Fruit fly (Drosophila melanogaster) whole organism, adult: ENCODE measurements around the gene dbo.

Experiments used
- CG11617 ChIP-seq: fragments of 200-800 bp; sonication (Bioruptor generic); optimal IDR thresholded peaks from 2 replicates; lab custom pipeline; 2017; ENCODE audit warnings: mild to moderate bottlenecking, missing biosample characterization, missing genetic modification reagents, missing genetic modification characterization
- CG12768 ChIP-seq: fragments of 200-800 bp; sonication (Bioruptor generic); optimal IDR thresholded peaks from 2 replicates; lab custom pipeline; 2017; ENCODE audit warnings: missing biosample characterization, missing genetic modification characterization, mild to moderate bottlenecking, moderate library complexity, missing genetic modification reagents
- CG14711 ChIP-seq: fragments of 200-800 bp; sonication (Bioruptor generic); optimal IDR thresholded peaks from 2 replicates; lab custom pipeline; 2018; ENCODE audit warnings: missing biosample characterization, mild to moderate bottlenecking, missing genetic modification characterization, moderate library complexity
- CG1620 ChIP-seq: fragments of 200-800 bp; sonication (Bioruptor generic); optimal IDR thresholded peaks from 2 replicates; lab custom pipeline; 2016; ENCODE audit warnings: missing biosample characterization, missing genetic modification characterization
- CG33017 ChIP-seq: fragments of 200-800 bp; sonication (Bioruptor generic); optimal IDR thresholded peaks from 2 replicates; lab custom pipeline; 2018; ENCODE audit warnings: missing biosample characterization, mild to moderate bottlenecking, missing genetic modification characterization, moderate library complexity
- CG5204 ChIP-seq: fragments of 200-800 bp; sonication (Bioruptor generic); optimal IDR thresholded peaks from 2 replicates; lab custom pipeline; 2016; ENCODE audit warnings: missing biosample characterization, missing genetic modification characterization
- CG7045 ChIP-seq: fragments of 200-800 bp; sonication (Bioruptor generic); optimal IDR thresholded peaks from 2 replicates; lab custom pipeline; 2017; ENCODE audit warnings: missing biosample characterization, mild to moderate bottlenecking, missing genetic modification characterization
- CG7101 ChIP-seq: fragments of 200-800 bp; sonication (Bioruptor generic); optimal IDR thresholded peaks from 2 replicates; lab custom pipeline; 2018; ENCODE audit warnings: missing biosample characterization, mild to moderate bottlenecking, missing genetic modification characterization, moderate library complexity
- Clk ChIP-seq: fragments of 200-800 bp; sonication (Bioruptor generic); optimal IDR thresholded peaks from 2 replicates; lab custom pipeline; 2017; ENCODE audit warnings: missing biosample characterization, missing genetic modification characterization
- Crg-1 ChIP-seq: fragments of 200-800 bp; sonication (Bioruptor generic); optimal IDR thresholded peaks from 2 replicates; lab custom pipeline; 2016; ENCODE audit warnings: missing biosample characterization, missing genetic modification characterization
- Hr96 ChIP-seq: fragments of 200-800 bp; sonication (Bioruptor generic); optimal IDR thresholded peaks from 2 replicates; lab custom pipeline; 2016; ENCODE audit warnings: missing biosample characterization, missing genetic modification characterization
- Mnt ChIP-seq: fragments of 200-800 bp; sonication (Bioruptor generic); optimal IDR thresholded peaks from 2 replicates; lab custom pipeline; 2016; ENCODE audit warnings: missing biosample characterization, mild to moderate bottlenecking, missing genetic modification characterization
- bab1 ChIP-seq: fragments of 200-800 bp; sonication (Bioruptor generic); optimal IDR thresholded peaks from 3 replicates; lab custom pipeline; 2019; ENCODE audit warnings: missing biosample characterization, mild to moderate bottlenecking, missing genetic modification characterization, moderate library complexity
- cic ChIP-seq: fragments of 200-800 bp; sonication (Bioruptor generic); optimal IDR thresholded peaks from 2 replicates; lab custom pipeline; 2017; ENCODE audit warnings: missing biosample characterization, mild to moderate bottlenecking, missing genetic modification characterization, moderate library complexity
- cnc ChIP-seq, 2 experiments: fragments of >200 bp; optimal IDR thresholded peaks; 2 replicates each; lab custom pipeline; 2017
- kay ChIP-seq: fragments of 200-800 bp; sonication (Bioruptor generic); peaks from one replicate; lab custom pipeline; 2016; ENCODE audit warnings: missing biosample characterization, missing genetic modification characterization, borderline replicate concordance
- ovo ChIP-seq: fragments of 200-800 bp; sonication (Bioruptor generic); optimal IDR thresholded peaks from 2 replicates; lab custom pipeline; 2016; ENCODE audit warnings: missing biosample characterization, missing genetic modification characterization
- pad ChIP-seq: fragments of 200-800 bp; sonication (Bioruptor generic); optimal IDR thresholded peaks from 3 replicates; lab custom pipeline; 2017; ENCODE audit warnings: missing biosample characterization, missing genetic modification characterization, mild to moderate bottlenecking, moderate library complexity, missing genetic modification reagents
- tj ChIP-seq: fragments of 200-800 bp; sonication (Bioruptor generic); optimal IDR thresholded peaks from 3 replicates; lab custom pipeline; 2017; ENCODE audit warnings: missing biosample characterization, mild to moderate bottlenecking, missing genetic modification characterization, moderate library complexity
- toe ChIP-seq: fragments of 200-800 bp; sonication (Bioruptor generic); optimal IDR thresholded peaks from 2 replicates; lab custom pipeline; 2016; ENCODE audit warnings: missing biosample characterization, missing genetic modification characterization

Gene dbo

DNA sequence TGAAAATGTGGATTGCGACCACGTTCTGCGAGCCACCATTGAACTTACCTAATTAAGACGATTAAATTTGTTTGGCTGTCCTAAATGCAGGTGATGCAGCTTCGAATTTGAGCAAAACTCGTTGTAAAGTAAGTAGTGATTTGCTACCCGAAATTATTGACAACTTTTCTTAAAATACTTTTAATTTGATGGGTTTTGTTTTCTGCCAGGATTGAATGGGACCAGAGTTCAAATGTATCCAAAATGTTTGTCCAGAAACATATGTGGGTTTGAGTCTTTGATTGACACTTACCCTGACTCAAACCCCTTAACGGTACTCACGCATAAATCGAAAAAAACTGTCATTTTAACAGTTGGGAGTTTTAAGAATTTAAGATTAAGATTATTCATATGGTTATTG is 10.5 kb downstream of the dbo start, which contains the start of gene CG15715:
TSS of gene CG15715 (minus strand) at position 274 of the 400 bp plus-strand sequence.
- TF ChIP-seq CG11617 (no peak), CG33017 (tag; lab: Kevin White, UChicago) (no peak), Clk (GFP tag; lab: Kevin White, UChicago) (no peak), CG5204 (no peak), tj (GFP tag; lab: Kevin White, UChicago) (no peak), CG14711 (no peak), toe (GFP tag; lab: Kevin White, UChicago) (no peak), cic (no peak), CG7101 (no peak), pad (GFP tag; lab: Kevin White, UChicago) (no peak), CG12768 (GFP tag; lab: Kevin White, UChicago) (no peak), Hr96 (no peak), Mnt (GFP tag; lab: Kevin White, UChicago) (peak; percentile 42), ovo (GFP tag; lab: Kevin White, UChicago) (peak; percentile 78), kay (GFP tag; lab: Kevin White, UChicago) (no peak), Crg-1 (no peak), CG7045 (GFP tag; lab: Kevin White, UChicago) (no peak), cnc (optimal IDR thresholded peaks at IDR 0.05; lab: Kevin White, UChicago) (no peak), bab1 (GFP tag; lab: Kevin White, UChicago) (peak; percentile 55), CG1620 (GFP tag; lab: Kevin White, UChicago) (no peak)

DNA sequence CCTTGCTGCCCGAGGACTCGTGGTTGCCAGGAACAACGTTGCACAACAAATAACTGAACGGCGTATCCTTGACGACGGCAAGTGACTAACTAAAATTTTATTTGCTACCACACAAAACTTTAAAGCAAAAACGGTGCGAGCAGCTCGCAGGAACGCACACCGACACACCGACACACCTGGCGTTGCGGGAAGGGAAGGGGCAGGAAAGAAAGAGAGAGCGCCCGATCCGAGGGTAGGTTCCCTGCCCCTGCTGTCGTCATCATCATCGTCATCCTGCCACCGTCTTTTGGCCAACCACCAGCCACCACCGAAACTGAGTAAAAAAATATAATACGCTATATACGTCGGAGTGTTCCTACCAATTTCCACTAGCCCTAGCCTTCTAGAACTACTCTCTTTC is 17.3 kb downstream of the dbo start, which contains the start of gene meru:
TSS of gene meru (minus strand) at position 101 of the 400 bp plus-strand sequence.
- no peak for TF ChIP-seq Clk (GFP tag; lab: Kevin White, UChicago)
- TF ChIP-seq kay (GFP tag; lab: Kevin White, UChicago), result no peak
- TF ChIP-seq CG5204, result no peak
- TF ChIP-seq CG14711, result no peak
- TF ChIP-seq toe (GFP tag; lab: Kevin White, UChicago), result no peak
- no peak for TF ChIP-seq CG7101
- no peak for TF ChIP-seq Hr96
- no peak for TF ChIP-seq CG12768 (GFP tag; lab: Kevin White, UChicago)
- no peak for TF ChIP-seq CG1620 (GFP tag; lab: Kevin White, UChicago)
- TF ChIP-seq cnc (optimal IDR thresholded peaks at IDR 0.05; lab: Kevin White, UChicago), result no peak
- TF ChIP-seq CG11617, result no peak

DNA sequence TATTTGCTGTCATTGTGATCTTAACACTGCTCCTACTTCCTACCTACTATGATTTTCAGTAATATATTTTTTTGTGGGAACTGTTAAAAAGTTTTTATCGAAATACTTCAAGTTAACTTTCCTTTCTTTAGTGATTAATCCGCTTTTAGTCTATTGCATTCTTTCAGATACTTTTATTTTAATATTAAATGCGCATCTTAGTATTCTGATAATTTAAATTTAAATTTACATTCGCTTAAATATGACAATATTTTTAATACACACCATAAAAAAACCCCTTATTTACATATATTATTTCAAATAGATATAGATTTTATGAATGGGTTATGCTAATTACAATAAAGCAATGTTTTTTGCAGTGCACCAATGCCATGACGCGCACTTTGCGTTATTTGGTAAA is 17.9 kb downstream of the dbo start:
- TF ChIP-seq Mnt (GFP tag; lab: Kevin White, UChicago) (no peak), CG5204 (no peak), cic (no peak), ovo (GFP tag; lab: Kevin White, UChicago) (no peak), CG7101 (no peak), CG12768 (GFP tag; lab: Kevin White, UChicago) (no peak), pad (GFP tag; lab: Kevin White, UChicago) (no peak)

DNA sequence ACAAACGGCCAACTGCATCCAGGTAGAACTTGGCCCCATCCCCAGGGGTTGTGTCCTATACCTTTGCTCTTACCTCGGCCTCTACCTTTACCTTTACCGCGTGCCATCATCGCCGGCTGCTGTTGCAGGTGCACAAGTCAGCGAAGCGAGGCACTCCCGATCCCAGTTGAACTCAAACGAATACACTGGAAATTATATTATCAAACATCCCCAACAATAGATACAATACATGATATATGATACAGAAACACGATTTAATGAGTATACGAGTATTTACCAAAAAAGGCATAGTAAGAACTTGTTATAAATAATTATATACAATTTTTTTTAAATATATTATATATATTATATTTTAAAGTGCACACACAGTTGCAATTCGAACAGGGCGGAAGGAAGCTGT is 20.5 kb downstream of the dbo start:
- TF ChIP-seq CG11617 (no peak), CG14711 (no peak), bab1 (GFP tag; lab: Kevin White, UChicago) (no peak), kay (GFP tag; lab: Kevin White, UChicago) (no peak), CG7045 (GFP tag; lab: Kevin White, UChicago) (no peak), tj (GFP tag; lab: Kevin White, UChicago) (no peak), CG1620 (GFP tag; lab: Kevin White, UChicago) (no peak), CG33017 (tag; lab: Kevin White, UChicago) (no peak), Crg-1 (no peak), toe (GFP tag; lab: Kevin White, UChicago) (no peak), pad (GFP tag; lab: Kevin White, UChicago) (no peak)

DNA sequence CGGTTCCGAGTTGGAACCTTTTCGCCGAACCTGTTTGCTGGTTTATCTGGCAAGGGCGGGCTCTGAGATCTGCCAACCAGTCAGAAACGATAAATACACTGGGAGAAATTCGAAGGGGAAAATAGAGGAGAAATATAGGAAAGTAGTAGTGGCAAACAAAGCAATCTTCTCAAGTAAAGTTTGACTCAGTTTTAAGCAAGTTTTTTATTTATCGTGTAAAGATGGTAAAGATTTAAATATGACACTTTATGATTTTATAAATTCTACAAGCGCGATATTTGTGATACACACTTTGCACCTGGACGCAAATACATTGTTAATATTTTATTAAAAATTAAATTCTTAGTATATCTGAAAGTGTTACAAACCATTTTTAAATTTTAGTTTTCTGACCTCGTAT is 21.0 kb downstream of the dbo start:
- TF ChIP-seq kay (GFP tag; lab: Kevin White, UChicago), result no peak
- no peak for TF ChIP-seq CG7101
- no peak for TF ChIP-seq Crg-1
- TF ChIP-seq CG33017 (tag; lab: Kevin White, UChicago), result no peak
- no peak for TF ChIP-seq Mnt (GFP tag; lab: Kevin White, UChicago)
- no peak for TF ChIP-seq Hr96
- TF ChIP-seq CG5204, result no peak
- TF ChIP-seq cnc (optimal IDR thresholded peaks at IDR 0.05; lab: Kevin White, UChicago), result no peak
- TF ChIP-seq Clk (GFP tag; lab: Kevin White, UChicago), result no peak

DNA sequence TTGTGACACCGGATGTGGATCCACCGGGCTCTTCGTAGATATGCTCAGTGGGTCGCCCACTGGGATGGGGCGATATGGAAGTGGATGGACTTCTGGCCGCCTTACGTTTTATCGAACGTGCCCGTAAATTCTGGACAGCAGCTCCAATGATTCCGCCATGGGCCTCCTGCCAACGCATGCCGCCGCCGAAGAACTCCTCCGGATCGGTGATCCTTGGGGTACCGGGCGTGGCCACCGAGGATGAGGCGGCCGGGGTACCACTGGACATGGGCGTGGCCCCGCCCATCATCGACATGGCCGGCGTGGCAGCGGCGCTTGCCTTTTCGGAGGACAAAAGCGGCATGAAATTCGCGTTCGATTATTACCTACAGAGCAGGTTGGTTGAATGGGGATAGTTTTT is 29.3 kb downstream of the dbo start:
- no peak for TF ChIP-seq Mnt (GFP tag; lab: Kevin White, UChicago)
- no peak for TF ChIP-seq CG5204
- no peak for TF ChIP-seq tj (GFP tag; lab: Kevin White, UChicago)
- TF ChIP-seq pad (GFP tag; lab: Kevin White, UChicago), result no peak
- TF ChIP-seq cic, result no peak
- no peak for TF ChIP-seq CG7045 (GFP tag; lab: Kevin White, UChicago)
- TF ChIP-seq ovo (GFP tag; lab: Kevin White, UChicago), result no peak

DNA sequence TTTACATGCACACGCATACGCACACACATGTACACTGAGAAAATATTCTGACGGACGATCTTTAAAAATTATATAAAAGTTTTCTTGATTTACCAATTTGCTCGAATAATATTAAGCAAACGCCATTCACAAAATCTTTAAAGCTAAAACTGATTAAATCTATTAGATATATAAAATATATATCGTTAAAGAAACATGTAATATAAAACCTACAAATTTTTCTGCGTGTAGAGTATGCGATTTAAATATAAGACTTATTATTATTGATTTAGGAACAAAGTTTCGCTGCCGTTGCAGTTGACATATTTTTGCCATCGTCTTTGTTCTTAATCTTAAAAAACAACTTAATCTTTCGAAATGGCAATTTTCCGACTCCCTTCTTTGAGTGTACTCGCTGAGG is 50.8 kb downstream of the dbo start:
- TF ChIP-seq CG7045 (GFP tag; lab: Kevin White, UChicago) (no peak), cic (no peak), CG5204 (no peak), cnc (optimal IDR thresholded peaks at IDR 0.05; lab: Kevin White, UChicago) (no peak), Clk (GFP tag; lab: Kevin White, UChicago) (no peak), CG14711 (no peak), bab1 (GFP tag; lab: Kevin White, UChicago) (no peak), CG12768 (GFP tag; lab: Kevin White, UChicago) (no peak), Crg-1 (no peak), CG7101 (no peak), kay (GFP tag; lab: Kevin White, UChicago) (no peak), Mnt (GFP tag; lab: Kevin White, UChicago) (no peak), CG11617 (no peak), CG1620 (GFP tag; lab: Kevin White, UChicago) (no peak), tj (GFP tag; lab: Kevin White, UChicago) (no peak), ovo (GFP tag; lab: Kevin White, UChicago) (no peak), Hr96 (no peak), pad (GFP tag; lab: Kevin White, UChicago) (no peak)
